Fruit fly (Drosophila melanogaster) whole organism, embryonic: ENCODE data around the gene CG16998.

Experiments used
- CG10321 ChIP-seq: fragments of 200-800 bp; sonication (Bioruptor generic); IDR thresholded peaks from 2 replicates; pipeline ENCODE4 v1.3.6; 2022; ENCODE audit warnings: missing biosample characterization, missing genetic modification characterization
- CG10462 ChIP-seq: fragments of 200-800 bp; sonication (Bioruptor generic); optimal IDR thresholded peaks from 2 replicates; lab custom pipeline; 2016; ENCODE audit warnings: missing biosample characterization, missing genetic modification characterization
- CG11504 ChIP-seq: fragments of 200-800 bp; sonication (Bioruptor generic); optimal IDR thresholded peaks from 3 replicates; lab custom pipeline; 2019; ENCODE audit warnings: missing biosample characterization, mild to moderate bottlenecking, missing genetic modification characterization, moderate library complexity
- CG11695 ChIP-seq: fragments of 200-800 bp; sonication (Bioruptor generic); IDR thresholded peaks from 3 replicates; pipeline ENCODE4 v1.3.6; 2022; ENCODE audit warnings: missing biosample characterization, missing genetic modification characterization
- CG13287 ChIP-seq: fragments of 200-800 bp; sonication (Bioruptor generic); IDR thresholded peaks from 2 replicates; pipeline ENCODE4 v1.3.6; 2022; ENCODE audit warnings: missing biosample characterization, missing genetic modification characterization; ENCODE audit not compliant: partially characterized antibody
- CG13775 ChIP-seq: fragments of 200-800 bp; sonication (Bioruptor generic); optimal IDR thresholded peaks from 3 replicates; lab custom pipeline; 2017; ENCODE audit warnings: missing biosample characterization, mild to moderate bottlenecking, missing genetic modification characterization
- CG14050 ChIP-seq: fragments of 200-800 bp; sonication (Bioruptor generic); IDR thresholded peaks from 3 replicates; pipeline ENCODE4 v1.3.6; 2022; ENCODE audit warnings: missing biosample characterization, missing genetic modification characterization
- CG15269 ChIP-seq: fragments of 200-800 bp; sonication (Bioruptor generic); optimal IDR thresholded peaks from 2 replicates; lab custom pipeline; 2018; ENCODE audit warnings: missing biosample characterization, mild to moderate bottlenecking, missing genetic modification characterization, moderate library complexity
- CG15696 ChIP-seq: fragments of 200-800 bp; sonication (Bioruptor generic); optimal IDR thresholded peaks from 2 replicates; lab custom pipeline; 2019; ENCODE audit warnings: missing biosample characterization, mild to moderate bottlenecking, missing genetic modification characterization, moderate library complexity
- CG1602 ChIP-seq: fragments of 200-800 bp; sonication (Bioruptor generic); optimal IDR thresholded peaks from 3 replicates; lab custom pipeline; 2016; ENCODE audit warnings: missing biosample characterization, missing genetic modification characterization
- CG17385 ChIP-seq: fragments of 200-800 bp; sonication (Bioruptor generic); optimal IDR thresholded peaks from 3 replicates; lab custom pipeline; 2018; ENCODE audit warnings: missing biosample characterization, mild to moderate bottlenecking, missing genetic modification characterization
- CG2116 ChIP-seq: fragments of 200-800 bp; sonication (Bioruptor generic); optimal IDR thresholded peaks from 3 replicates; lab custom pipeline; 2018; ENCODE audit warnings: missing biosample characterization, mild to moderate bottlenecking, missing genetic modification characterization
- CG2712 ChIP-seq: fragments of 200-800 bp; optimal IDR thresholded peaks from 3 replicates; lab custom pipeline; 2019; ENCODE audit warnings: missing biosample characterization, mild to moderate bottlenecking, missing genetic modification characterization, moderate library complexity
- CG31441 ChIP-seq: fragments of 200-800 bp; sonication (Bioruptor generic); IDR thresholded peaks from 2 replicates; pipeline ENCODE4 v1.3.6; 2022; ENCODE audit warnings: missing biosample characterization, missing genetic modification characterization
- CG32532 ChIP-seq: fragments of 200-800 bp; sonication (Bioruptor generic); IDR thresholded peaks from 2 replicates; pipeline ENCODE4 v1.3.6; 2022; ENCODE audit warnings: missing biosample characterization, missing genetic modification characterization
- CG6689 ChIP-seq: fragments of 200-800 bp; sonication (Bioruptor generic); IDR thresholded peaks from 2 replicates; pipeline ENCODE4 v1.3.6; 2022; ENCODE audit warnings: missing biosample characterization, missing genetic modification characterization
- CG7271 ChIP-seq: fragments of 200-800 bp; sonication (Bioruptor generic); optimal IDR thresholded peaks from 2 replicates; lab custom pipeline; 2018; ENCODE audit warnings: missing biosample characterization, mild to moderate bottlenecking, missing genetic modification characterization, moderate library complexity
- CG8089 ChIP-seq: fragments of 200-800 bp; sonication (Bioruptor generic); optimal IDR thresholded peaks from 3 replicates; lab custom pipeline; 2016; ENCODE audit warnings: missing biosample characterization, missing genetic modification characterization
- CG9817 ChIP-seq: fragments of 200-800 bp; sonication (Bioruptor generic); optimal IDR thresholded peaks from 2 replicates; lab custom pipeline; 2018; ENCODE audit warnings: missing biosample characterization, mild to moderate bottlenecking, missing genetic modification characterization, moderate library complexity
- CG9932 ChIP-seq: fragments of 200-800 bp; sonication (Bioruptor generic); IDR thresholded peaks from 2 replicates; pipeline ENCODE4 v1.3.6; 2022; ENCODE audit warnings: missing biosample characterization, missing genetic modification characterization
- CHES-1-like ChIP-seq: fragments of 200-800 bp; sonication (Bioruptor generic); optimal IDR thresholded peaks from 2 replicates; lab custom pipeline; 2016; ENCODE audit warnings: missing biosample characterization, missing genetic modification characterization
- D ChIP-seq, 2 experiments: fragments of 200-800 bp in 1 of 2; fragments of >200 bp in 1 of 2; sonication (Bioruptor generic) in 1 of 2; optimal IDR thresholded peaks; 2 replicates in 1 of 2; 3 replicates in 1 of 2; lab custom pipeline; 2017; ENCODE audit warnings: mild to moderate bottlenecking in 1 of 2, missing biosample characterization in 1 of 2, missing genetic modification characterization in 1 of 2, missing genetic modification reagents in 1 of 2
- Deaf1 ChIP-seq: fragments of 200-800 bp; optimal IDR thresholded peaks from 3 replicates; lab custom pipeline; 2019; ENCODE audit warnings: missing biosample characterization, mild to moderate bottlenecking, missing genetic modification characterization, moderate library complexity
- Dip2 ChIP-seq: fragments of 200-800 bp; sonication (Bioruptor generic); IDR thresholded peaks from 2 replicates; pipeline ENCODE4 v1.3.6; 2022; ENCODE audit warnings: missing biosample characterization, missing genetic modification characterization
- E2f2 ChIP-seq: fragments of 200-800 bp; sonication (Bioruptor generic); IDR thresholded peaks from 2 replicates; pipeline ENCODE4 v1.3.6; 2022; ENCODE audit warnings: missing biosample characterization, missing genetic modification characterization
- Ets65A ChIP-seq: fragments of 200-800 bp; sonication (Bioruptor generic); peaks from one replicate; lab custom pipeline; 2016; ENCODE audit warnings: missing biosample characterization, missing genetic modification characterization
- Max ChIP-seq: fragments of 200-800 bp; sonication (Bioruptor generic); optimal IDR thresholded peaks from 2 replicates; lab custom pipeline; 2016; ENCODE audit warnings: missing biosample characterization, mild to moderate bottlenecking, missing genetic modification characterization
- Meics ChIP-seq: fragments of 200-800 bp; sonication (Bioruptor generic); optimal IDR thresholded peaks from 2 replicates; lab custom pipeline; 2017; ENCODE audit warnings: missing biosample characterization, mild to moderate bottlenecking, missing genetic modification characterization
- NK7.1 ChIP-seq: fragments of 200-800 bp; sonication (Bioruptor generic); optimal IDR thresholded peaks from 3 replicates; lab custom pipeline; 2016; ENCODE audit warnings: missing biosample characterization, missing genetic modification characterization
- Sox100B ChIP-seq: fragments of 200-800 bp; sonication (Bioruptor generic); optimal IDR thresholded peaks from 3 replicates; lab custom pipeline; 2018; ENCODE audit warnings: missing biosample characterization, mild to moderate bottlenecking, missing genetic modification characterization
- Usf ChIP-seq: fragments of 200-800 bp; sonication (Bioruptor generic); optimal IDR thresholded peaks from 2 replicates; lab custom pipeline; 2017; ENCODE audit warnings: missing genotype, missing biosample characterization, missing genetic modification characterization
- crol ChIP-seq: fragments of 200-800 bp; sonication (Bioruptor generic); IDR thresholded peaks from 2 replicates; pipeline ENCODE4 v1.3.6; 2022; ENCODE audit warnings: missing biosample characterization, missing genetic modification characterization
- disco-r ChIP-seq: fragments of 200-800 bp; sonication (Bioruptor generic); optimal IDR thresholded peaks from 2 replicates; lab custom pipeline; 2016; ENCODE audit warnings: missing biosample characterization, missing genetic modification characterization
- dmrt99B ChIP-seq: fragments of 200-800 bp; sonication (Bioruptor generic); optimal IDR thresholded peaks from 2 replicates; lab custom pipeline; 2018; ENCODE audit warnings: missing biosample characterization, mild to moderate bottlenecking, missing genetic modification characterization, moderate library complexity
- dpn ChIP-seq, 2 experiments: fragments of 200-800 bp; sonication (Bioruptor generic); optimal IDR thresholded peaks; 3 replicates each; lab custom pipeline; 2016; ENCODE audit warnings: missing biosample characterization in 2 of 2, missing genetic modification characterization in 2 of 2
- gce ChIP-seq: fragments of 200-800 bp; sonication (Bioruptor generic); IDR thresholded peaks from 3 replicates; pipeline ENCODE4 v1.3.6; 2022; ENCODE audit warnings: missing biosample characterization, missing genetic modification characterization
- ind ChIP-seq: fragments of 200-800 bp; sonication (Bioruptor generic); optimal IDR thresholded peaks from 3 replicates; lab custom pipeline; 2016; ENCODE audit warnings: missing biosample characterization, missing genetic modification characterization
- lbe ChIP-seq: fragments of 200-800 bp; sonication (Bioruptor generic); optimal IDR thresholded peaks from 2 replicates; lab custom pipeline; 2016; ENCODE audit warnings: missing biosample characterization, mild to moderate bottlenecking, missing genetic modification characterization
- maf-S ChIP-seq: fragments of 200-800 bp; sonication (Bioruptor generic); optimal IDR thresholded peaks from 2 replicates; lab custom pipeline; 2016; ENCODE audit warnings: missing biosample characterization, missing genetic modification characterization
- nom ChIP-seq: fragments of 200-800 bp; sonication (Bioruptor generic); optimal IDR thresholded peaks from 2 replicates; lab custom pipeline; 2017; ENCODE audit warnings: missing biosample characterization, missing genetic modification characterization, mild to moderate bottlenecking, moderate library complexity, missing genetic modification reagents
- oc ChIP-seq: fragments of 200-800 bp; sonication (Bioruptor generic); optimal IDR thresholded peaks from 2 replicates; lab custom pipeline; 2018; ENCODE audit warnings: missing biosample characterization, mild to moderate bottlenecking, missing genetic modification characterization, moderate library complexity
- pfk ChIP-seq: fragments of 200-800 bp; sonication (Bioruptor generic); optimal IDR thresholded peaks from 2 replicates; lab custom pipeline; 2018; ENCODE audit warnings: missing biosample characterization, mild to moderate bottlenecking, missing genetic modification characterization, moderate library complexity
- prd ChIP-seq, 3 experiments: fragments of >200 bp in 2 of 3; fragments of 200-800 bp in 1 of 3; sonication (Bioruptor generic) in 1 of 3; optimal IDR thresholded peaks in 2 of 3; IDR thresholded peaks in 1 of 3; 2 replicates in 2 of 3; 3 replicates in 1 of 3; pipeline versions ENCODE4 v1.3.6 to Lab custom; 2017 to 2022; ENCODE audit warnings: missing biosample characterization in 1 of 3, missing genetic modification characterization in 1 of 3
- ranshi ChIP-seq: fragments of 200-800 bp; sonication (Bioruptor generic); IDR thresholded peaks from 2 replicates; pipeline ENCODE4 v1.3.6; 2022; ENCODE audit warnings: missing biosample characterization, missing genetic modification characterization
- sens ChIP-seq: fragments of 200-800 bp; sonication (Bioruptor generic); peaks from one replicate; lab custom pipeline; 2016; ENCODE audit warnings: missing biosample characterization, missing genetic modification characterization
- shn ChIP-seq: fragments of 200-800 bp; sonication (Bioruptor generic); optimal IDR thresholded peaks from 3 replicates; lab custom pipeline; 2016; ENCODE audit warnings: missing biosample characterization, missing genetic modification characterization
- stwl ChIP-seq: fragments of 200-800 bp; sonication (Bioruptor generic); optimal IDR thresholded peaks from 3 replicates; lab custom pipeline; 2018; ENCODE audit warnings: missing biosample characterization, mild to moderate bottlenecking, missing genetic modification characterization, moderate library complexity
- usp ChIP-seq: fragments of >200 bp; optimal IDR thresholded peaks from 2 replicates; lab custom pipeline; 2017; ENCODE audit warnings: missing biosample characterization, missing genetic modification characterization

CG16998 gene

dm6 chr3L:7510414-7511384 lies 28.9 kb downstream of the CG16998 start, which contains the start of gene CG7546 (continued):
- TF ChIP-seq CG8089 (GFP tag; lab: Kevin White, UChicago) (no peak), CG11504 (tag; lab: Kevin White, UChicago) (peak; percentile 59), CG10321 (GFP tag; lab: Robert Waterston, UW) (peak; percentile 50; the same call in 1 of the 2 replicates), CG17385 (GFP tag; lab: Kevin White, UChicago) (peak; percentile 10), crol (GFP tag; lab: Robert Waterston, UW) (peak; percentile 99), dpn (GFP tag; optimal IDR thresholded peaks at IDR 0.05; lab: Kevin White, UChicago) (peak in 1 of 2 experiments; percentile 49), Meics (peak; percentile 49), Max (no peak), disco-r (GFP tag; lab: Kevin White, UChicago) (no peak), CG14050 (GFP tag; lab: Robert Waterston, UW) (no peak), ranshi (GFP tag; lab: Robert Waterston, UW) (peak; percentile 26; the same call in 1 of the 2 replicates), CG6689 (GFP tag; lab: Robert Waterston, UW) (peak; percentile 50), CG1602 (peak; percentile 28), gce (GFP tag; lab: Robert Waterston, UW) (no peak), CHES-1-like (GFP tag; lab: Kevin White, UChicago) (peak; percentile 35), shn (GFP tag; lab: Kevin White, UChicago) (no peak), stwl (peak; percentile 62), CG15696 (tag; lab: Kevin White, UChicago) (peak; percentile 10), CG2712 (peak; percentile 33), Sox100B (GFP tag; lab: Kevin White, UChicago) (no peak), ind (GFP tag; lab: Kevin White, UChicago) (peak; percentile 56), lbe (GFP tag; lab: Kevin White, UChicago) (no peak), prd (optimal IDR thresholded peaks at IDR 0.05; lab: Kevin White, UChicago) (no peak), prd (GFP tag; IDR thresholded peaks at IDR 0.05; lab: Robert Waterston, UW) (peak; percentile 52; the same call in 2 of the 3 replicates), oc (tag; lab: Kevin White, UChicago) (no peak), NK7.1 (GFP tag; lab: Kevin White, UChicago) (no peak), pfk (GFP tag; lab: Kevin White, UChicago) (no peak), Dip2 (GFP tag; lab: Robert Waterston, UW) (no peak), CG7271 (tag; lab: Kevin White, UChicago) (no peak), Usf (GFP tag; lab: Kevin White, UChicago) (peak; percentile 47), CG10462 (GFP tag; lab: Kevin White, UChicago) (peak; percentile 15), CG2116 (GFP tag; lab: Kevin White, UChicago) (peak; percentile 96), CG31441 (GFP tag; lab: Robert Waterston, UW) (peak; percentile 59; the same call in 1 of the 2 replicates), CG11695 (GFP tag; lab: Robert Waterston, UW) (no peak), CG9817 (tag; lab: Kevin White, UChicago) (peak; percentile 51), nom (GFP tag; lab: Kevin White, UChicago) (no peak), CG13287 (GFP tag; lab: Robert Waterston, UW) (peak; percentile 27; the same call in 1 of the 2 replicates), dmrt99B (tag; lab: Kevin White, UChicago) (no peak), usp (GFP tag; lab: Kevin White, UChicago) (no peak), Ets65A (GFP tag; lab: Kevin White, UChicago) (peak; percentile 18), sens (GFP tag; lab: Kevin White, UChicago) (peak; percentile 34), D (optimal IDR thresholded peaks at IDR 0.05; lab: Kevin White, UChicago) (peak; percentile 9), D (GFP tag; optimal IDR thresholded peaks at IDR 0.05; lab: Kevin White, UChicago) (no peak), E2f2 (GFP tag; lab: Robert Waterston, UW) (peak; percentile 92), Deaf1 (tag; lab: Kevin White, UChicago) (peak; percentile 29), CG9932 (GFP tag; lab: Robert Waterston, UW) (peak; percentile 62), CG32532 (GFP tag; lab: Robert Waterston, UW) (peak; percentile 50), CG15269 (tag; lab: Kevin White, UChicago) (no peak), CG13775 (GFP tag; lab: Kevin White, UChicago) (peak; percentile 61), maf-S (GFP tag; lab: Kevin White, UChicago) (no peak)
